Worm (Caenorhabditis elegans) whole organism, L3 larva: ENCODE measurements around the gene K08A2.2.

Source experiments
- elt-3 ChIP-seq, 3 experiments: fragments of 150-350 bp in 1 of 3; sonication (generic microtip) in 2 of 3; optimal IDR thresholded peaks; 2 replicates in 2 of 3; 4 replicates in 1 of 3; lab custom pipeline; 2014 to 2017; ENCODE audit warnings: missing biosample characterization in 3 of 3, missing genetic modification characterization in 3 of 3
- nhr-23 ChIP-seq: fragments of 150-350 bp; optimal IDR thresholded peaks from 2 replicates; lab custom pipeline; 2014; ENCODE audit warnings: missing biosample characterization, missing genetic modification reagents, missing genetic modification characterization
- nhr-25 ChIP-seq: sonication (generic microtip); optimal IDR thresholded peaks from 2 replicates; lab custom pipeline; 2017; ENCODE audit warnings: missing biosample characterization, missing genetic modification characterization
- snpc-4 ChIP-seq: fragments of 150-350 bp; optimal IDR thresholded peaks from 2 replicates; lab custom pipeline; 2014; ENCODE audit warnings: missing biosample characterization, missing genetic modification characterization
- unc-62 ChIP-seq: fragments of 150-350 bp; sonication (generic microtip); optimal IDR thresholded peaks from 4 replicates; lab custom pipeline; 2014; ENCODE audit warnings: missing biosample characterization, missing genetic modification reagents, missing genetic modification characterization

DNA sequence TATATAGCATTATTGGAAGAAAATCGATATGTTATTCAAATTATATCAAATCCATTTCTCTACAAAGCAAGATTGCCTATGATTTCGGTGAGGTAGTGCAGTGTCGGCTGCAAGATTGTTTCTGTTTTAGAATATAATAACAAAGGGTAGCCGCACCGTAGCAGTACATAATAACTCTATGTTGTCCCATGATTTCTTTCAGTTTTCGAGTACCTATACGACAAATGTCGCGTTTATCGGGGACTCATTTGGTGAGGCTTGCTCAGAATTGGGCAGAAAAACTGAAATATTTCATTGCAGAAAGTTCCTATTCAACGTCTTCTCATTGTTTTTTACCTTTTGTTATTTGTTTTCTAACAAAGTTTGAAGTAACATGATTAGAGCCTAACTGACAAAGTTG lies 45.0 kb upstream of the K08A2.2 start, which contains the start of gene srw-79:
- TF ChIP-seq elt-3 (tag; optimal IDR thresholded peaks at IDR 0.05; lab: Kevin White, UChicago) (no peak), nhr-23 (tag; lab: Kevin White, UChicago) (no peak), unc-62 (GFP tag; lab: Kevin White, UChicago) (no peak), nhr-25 (tag; lab: Kevin White, UChicago) (no peak), snpc-4 (tag; lab: Kevin White, UChicago) (no peak)
